Worm (Caenorhabditis elegans) whole organism, late embryonic: ENCODE measurements around the gene F53B7.7.

ENCODE experiments used
- C38D4.7 ChIP-seq: fragments of 200-800 bp; sonication (Bioruptor generic); optimal IDR thresholded peaks from 2 replicates; lab custom pipeline; 2018; ENCODE audit warnings: mild to moderate bottlenecking, missing genetic modification characterization, moderate library complexity, missing compliant biosample characterization
- K09A11.1 ChIP-seq: sonication (generic microtip); optimal IDR thresholded peaks from 2 replicates; lab custom pipeline; 2017; ENCODE audit warnings: antibody characterized with exemption, mild to moderate bottlenecking, missing genetic modification characterization, missing compliant biosample characterization; ENCODE audit not compliant: insufficient read depth
- T23F11.4 ChIP-seq: fragments of 200-800 bp; sonication (Bioruptor generic); optimal IDR thresholded peaks from 2 replicates; lab custom pipeline; 2018; ENCODE audit warnings: mild to moderate bottlenecking, missing genetic modification characterization, missing compliant biosample characterization
- Y22D7AL.16 ChIP-seq: sonication (generic microtip); optimal IDR thresholded peaks from 2 replicates; lab custom pipeline; 2016; ENCODE audit warnings: missing genetic modification characterization, missing compliant biosample characterization
- ahr-1 ChIP-seq: sonication (generic microtip); optimal IDR thresholded peaks from 2 replicates; lab custom pipeline; 2016; ENCODE audit warnings: missing genetic modification characterization, missing compliant biosample characterization
- ama-1 ChIP-seq: fragments of 150-350 bp; optimal IDR thresholded peaks from 2 replicates; lab custom pipeline; 2014
- ceh-18 ChIP-seq: sonication (generic microtip); optimal IDR thresholded peaks from 2 replicates; lab custom pipeline; 2016; ENCODE audit warnings: missing genetic modification characterization, missing compliant biosample characterization
- ceh-22 ChIP-seq: sonication (generic microtip); optimal IDR thresholded peaks from 2 replicates; lab custom pipeline; 2017; ENCODE audit warnings: missing biosample characterization, missing genetic modification characterization
- ceh-30 ChIP-seq: fragments of 150-350 bp; optimal IDR thresholded peaks from 2 replicates; lab custom pipeline; 2014; ENCODE audit warnings: missing biosample characterization, missing genetic modification characterization
- ceh-31 ChIP-seq: sonication (generic microtip); optimal IDR thresholded peaks from 2 replicates; lab custom pipeline; 2016; ENCODE audit warnings: missing genetic modification characterization, missing compliant biosample characterization
- ceh-34 ChIP-seq: sonication (generic microtip); optimal IDR thresholded peaks from 2 replicates; lab custom pipeline; 2016; ENCODE audit warnings: mild to moderate bottlenecking, missing genetic modification characterization, missing compliant biosample characterization
- ceh-48 ChIP-seq: sonication (generic microtip); optimal IDR thresholded peaks from 2 replicates; lab custom pipeline; 2016; ENCODE audit warnings: missing genetic modification characterization, inconsistent platforms, missing compliant biosample characterization
- ceh-6 ChIP-seq: fragments of 200-800 bp; sonication (Bioruptor generic); optimal IDR thresholded peaks from 2 replicates; lab custom pipeline; 2018; ENCODE audit warnings: mild to moderate bottlenecking, missing genetic modification characterization, missing compliant biosample characterization
- che-1 ChIP-seq: sonication (generic microtip); optimal IDR thresholded peaks from 2 replicates; lab custom pipeline; 2016; ENCODE audit warnings: mild to moderate bottlenecking, missing genetic modification characterization, missing compliant biosample characterization
- dve-1 ChIP-seq: sonication (generic microtip); optimal IDR thresholded peaks from 2 replicates; lab custom pipeline; 2017; ENCODE audit warnings: antibody characterized with exemption, mild to moderate bottlenecking, missing genetic modification characterization, missing compliant biosample characterization
- elt-2 ChIP-seq: sonication (generic microtip); optimal IDR thresholded peaks from 2 replicates; lab custom pipeline; 2016; ENCODE audit warnings: missing genetic modification reagents, missing genetic modification characterization, missing compliant biosample characterization
- elt-4 ChIP-seq: sonication (generic microtip); optimal IDR thresholded peaks from 2 replicates; lab custom pipeline; 2016; ENCODE audit warnings: missing genetic modification characterization, missing compliant biosample characterization
- fkh-10 ChIP-seq: fragments of 150-350 bp; optimal IDR thresholded peaks from 2 replicates; lab custom pipeline; 2014; ENCODE audit warnings: missing biosample characterization, missing genetic modification reagents, missing genetic modification characterization
- fkh-6 ChIP-seq: sonication (generic microtip); optimal IDR thresholded peaks from 2 replicates; lab custom pipeline; 2016; ENCODE audit warnings: missing genetic modification characterization, missing compliant biosample characterization
- hlh-13 ChIP-seq: fragments of 200-800 bp; sonication (Bioruptor generic); optimal IDR thresholded peaks from 2 replicates; lab custom pipeline; 2018; ENCODE audit warnings: mild to moderate bottlenecking, missing genetic modification characterization, missing compliant biosample characterization
- hlh-30 ChIP-seq: sonication (generic microtip); optimal IDR thresholded peaks from 2 replicates; lab custom pipeline; 2017; ENCODE audit warnings: antibody characterized with exemption, missing genetic modification characterization, missing compliant biosample characterization; ENCODE audit not compliant: insufficient read depth
- hlh-6 ChIP-seq: sonication (generic microtip); optimal IDR thresholded peaks from 2 replicates; lab custom pipeline; 2016; ENCODE audit warnings: missing genotype, missing genetic modification characterization, missing compliant biosample characterization
- hlh-8 ChIP-seq: sonication (generic microtip); optimal IDR thresholded peaks from 2 replicates; lab custom pipeline; 2016; ENCODE audit warnings: missing genotype, missing genetic modification characterization, missing compliant biosample characterization
- lin-11 ChIP-seq: fragments of 200-800 bp; sonication (Bioruptor generic); optimal IDR thresholded peaks from 2 replicates; lab custom pipeline; 2018; ENCODE audit warnings: mild to moderate bottlenecking, missing genetic modification characterization, missing compliant biosample characterization
- madf-2 ChIP-seq: sonication (generic microtip); optimal IDR thresholded peaks from 2 replicates; lab custom pipeline; 2017; ENCODE audit warnings: missing genetic modification characterization, missing compliant biosample characterization
- mec-3 ChIP-seq: sonication (generic microtip); optimal IDR thresholded peaks from 2 replicates; lab custom pipeline; 2016; ENCODE audit warnings: borderline replicate concordance, missing genetic modification characterization, missing compliant biosample characterization
- nfya-1 ChIP-seq: sonication (generic microtip); optimal IDR thresholded peaks from 2 replicates; lab custom pipeline; 2017; ENCODE audit warnings: missing genetic modification characterization, mild to moderate bottlenecking, missing compliant biosample characterization, antibody characterized with exemption, moderate library complexity
- npax-4 ChIP-seq: sonication (generic microtip); optimal IDR thresholded peaks from 2 replicates; lab custom pipeline; 2016; ENCODE audit warnings: missing genetic modification characterization, missing compliant biosample characterization
- pag-3 ChIP-seq: sonication (generic microtip); optimal IDR thresholded peaks from 2 replicates; lab custom pipeline; 2016; ENCODE audit warnings: missing compliant biosample characterization, missing genetic modification characterization, borderline replicate concordance
- pat-9 ChIP-seq: fragments of 200-800 bp; sonication (Bioruptor generic); optimal IDR thresholded peaks from 2 replicates; lab custom pipeline; 2018; ENCODE audit warnings: mild to moderate bottlenecking, missing genetic modification characterization, moderate library complexity, missing compliant biosample characterization
- pax-1 ChIP-seq: fragments of 150-350 bp; optimal IDR thresholded peaks from 2 replicates; lab custom pipeline; 2014; ENCODE audit warnings: missing biosample characterization, missing genetic modification characterization
- pqm-1 ChIP-seq: sonication (generic microtip); optimal IDR thresholded peaks from 2 replicates; lab custom pipeline; 2016; ENCODE audit warnings: missing genetic modification characterization, missing compliant biosample characterization
- pros-1 ChIP-seq: fragments of 150-350 bp; optimal IDR thresholded peaks from 2 replicates; lab custom pipeline; 2014; ENCODE audit warnings: missing biosample characterization, missing genetic modification reagents, missing genetic modification characterization
- rnt-1 ChIP-seq: sonication (generic microtip); optimal IDR thresholded peaks from 2 replicates; lab custom pipeline; 2016; ENCODE audit warnings: missing genetic modification characterization, missing compliant biosample characterization
- sdc-2 ChIP-seq: sonication (generic microtip); optimal IDR thresholded peaks from 2 replicates; lab custom pipeline; 2016; ENCODE audit warnings: missing genotype, missing genetic modification characterization, missing compliant biosample characterization
- sox-4 ChIP-seq: sonication (generic microtip); optimal IDR thresholded peaks from 2 replicates; lab custom pipeline; 2017; ENCODE audit warnings: mild to moderate bottlenecking, missing genetic modification characterization, inconsistent platforms, missing compliant biosample characterization
- syd-9 ChIP-seq: sonication (generic microtip); optimal IDR thresholded peaks from 2 replicates; lab custom pipeline; 2016; ENCODE audit warnings: mild to moderate bottlenecking, missing genetic modification characterization, moderate library complexity, missing compliant biosample characterization
- tbx-2 ChIP-seq: sonication (generic microtip); optimal IDR thresholded peaks from 2 replicates; lab custom pipeline; 2016; ENCODE audit warnings: missing genetic modification characterization, missing compliant biosample characterization
- ttx-3 ChIP-seq: sonication (generic microtip); optimal IDR thresholded peaks from 2 replicates; lab custom pipeline; 2016; ENCODE audit warnings: missing genetic modification reagents, missing genetic modification characterization, missing compliant biosample characterization
- unc-3 ChIP-seq, 2 experiments: fragments of 200-800 bp in 1 of 2; sonication (Bioruptor generic) in 1 of 2; sonication (generic microtip) in 1 of 2; conservative IDR thresholded peaks in 1 of 2; optimal IDR thresholded peaks in 1 of 2; 2 replicates each; pipeline versions ENCODE4 v1.3.6 to Lab custom; 2016 to 2022; ENCODE audit warnings: missing compliant biosample characterization in 2 of 2, missing genetic modification characterization in 2 of 2, missing genetic modification reagents in 1 of 2
- unc-42 ChIP-seq: sonication (generic microtip); optimal IDR thresholded peaks from 2 replicates; lab custom pipeline; 2016; ENCODE audit warnings: missing genotype, missing genetic modification characterization, missing compliant biosample characterization
- unc-55 ChIP-seq: sonication (generic microtip); optimal IDR thresholded peaks from 2 replicates; lab custom pipeline; 2017; ENCODE audit warnings: missing biosample characterization, missing genetic modification reagents, missing genetic modification characterization
- zip-5 ChIP-seq: sonication (generic microtip); optimal IDR thresholded peaks from 2 replicates; lab custom pipeline; 2016; ENCODE audit warnings: missing genetic modification characterization, missing compliant biosample characterization
- ztf-16 ChIP-seq: sonication (generic microtip); optimal IDR thresholded peaks from 2 replicates; lab custom pipeline; 2017; ENCODE audit warnings: missing genetic modification characterization, missing compliant biosample characterization

The F53B7.7 gene

ce11 chrV:10965501-10965900 lies 33.4 kb upstream of the F53B7.7 start, which contains the start of the genes ctf-4 and eef-1G (continued):
- TF ChIP-seq ahr-1 (tag; lab: Kevin White, UChicago) (no peak), fkh-6 (no peak), ztf-16 (tag; lab: Kevin White, UChicago) (no peak), ceh-34 (tag; lab: Kevin White, UChicago) (peak; percentile 69), che-1 (tag; lab: Kevin White, UChicago) (no peak), sdc-2 (tag; lab: Kevin White, UChicago) (no peak), unc-42 (tag; lab: Kevin White, UChicago) (peak; percentile 52), fkh-10 (GFP tag; lab: Kevin White, UChicago) (no peak), unc-55 (GFP tag; lab: Kevin White, UChicago) (peak; percentile 85), rnt-1 (tag; lab: Kevin White, UChicago) (peak; percentile 90), hlh-13 (GFP tag; lab: Kevin White, UChicago) (no peak), nfya-1 (tag; lab: Kevin White, UChicago) (peak; percentile 88), ceh-18 (tag; lab: Kevin White, UChicago) (peak; percentile 62), npax-4 (tag; lab: Kevin White, UChicago) (no peak), pros-1 (tag; lab: Kevin White, UChicago) (peak; percentile 5), ceh-48 (tag; lab: Kevin White, UChicago) (no peak), ama-1 (lab: Kevin White, UChicago) (no peak), C38D4.7 (GFP tag; lab: Kevin White, UChicago) (no peak), elt-2 (tag; lab: Kevin White, UChicago) (no peak), Y22D7AL.16 (tag; lab: Kevin White, UChicago) (no peak), K09A11.1 (tag; lab: Kevin White, UChicago) (no peak), mec-3 (tag; lab: Kevin White, UChicago) (no peak), ceh-31 (tag; lab: Kevin White, UChicago) (peak; percentile 64), hlh-6 (no peak), unc-3 (GFP tag; conservative IDR thresholded peaks at IDR 0.05; lab: Robert Waterston, UW) (no peak), unc-3 (tag; optimal IDR thresholded peaks at IDR 0.05; lab: Kevin White, UChicago) (no peak), elt-4 (tag; lab: Kevin White, UChicago) (no peak), pat-9 (tag; lab: Kevin White, UChicago) (peak; percentile 41), pax-1 (tag; lab: Kevin White, UChicago) (no peak), ttx-3 (tag; lab: Kevin White, UChicago) (no peak), hlh-30 (peak; percentile 18), syd-9 (tag; lab: Kevin White, UChicago) (peak; percentile 25), T23F11.4 (GFP tag; lab: Kevin White, UChicago) (no peak), lin-11 (tag; lab: Kevin White, UChicago) (no peak), ceh-30 (tag; lab: Kevin White, UChicago) (no peak), zip-5 (no peak), madf-2 (tag; lab: Kevin White, UChicago) (no peak), ceh-6 (GFP tag; lab: Kevin White, UChicago) (no peak), pqm-1 (tag; lab: Kevin White, UChicago) (peak; percentile 62), ceh-22 (tag; lab: Kevin White, UChicago) (no peak), dve-1 (tag; lab: Kevin White, UChicago) (peak; percentile 85), hlh-8 (tag; lab: Kevin White, UChicago) (peak; percentile 28), pag-3 (tag; lab: Kevin White, UChicago) (no peak), sox-4 (tag; lab: Kevin White, UChicago) (no peak), tbx-2 (tag; lab: Kevin White, UChicago) (peak; percentile 72)
